Fruit fly (Drosophila melanogaster): ENCODE measurements around the gene EndoGI.

EndoGI gene

DNA sequence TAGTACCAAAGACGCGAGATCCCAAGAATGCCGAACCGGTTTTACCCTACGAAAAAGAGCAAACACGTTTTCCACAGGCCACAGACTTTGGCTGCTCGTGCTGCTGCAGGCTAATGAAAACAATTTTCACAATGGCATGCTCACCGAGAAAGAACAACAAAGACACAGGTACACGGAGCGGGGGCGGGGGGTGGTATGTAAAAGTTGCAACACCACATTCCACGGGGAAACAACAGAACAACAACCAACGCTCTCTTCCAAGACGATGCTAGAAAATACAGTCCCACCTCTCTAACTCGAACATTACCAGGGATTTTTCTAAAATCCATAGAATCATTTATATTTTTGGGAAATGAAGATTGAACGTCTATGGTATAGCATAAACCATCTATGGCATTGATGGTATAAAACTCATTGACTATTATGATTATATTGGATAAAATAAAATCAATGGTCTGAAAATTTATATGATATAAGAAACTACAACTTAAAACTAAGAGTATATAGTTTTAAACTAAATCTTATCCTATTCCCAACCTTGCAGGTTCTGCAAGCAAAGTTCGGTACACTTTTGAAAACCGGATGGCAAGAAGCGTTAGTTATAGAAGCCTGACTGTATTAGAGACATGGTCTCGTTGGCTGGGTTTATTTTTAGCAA is 24.1 kb downstream of the EndoGI start (continued):
- TF ChIP-seq Eip78C (GFP tag) (peak; percentile 67), CG7368 (GFP tag; optimal IDR thresholded peaks at IDR 0.05) (no peak), CG32006 (GFP tag; optimal IDR thresholded peaks at IDR 0.05) (peak; percentile 81), Ets96B (tag; optimal IDR thresholded peaks at IDR 0.05) (peak; percentile 38), Eip93F (GFP tag; optimal IDR thresholded peaks at IDR 0.05) (no peak), CG8119 (GFP tag; IDR thresholded peaks at IDR 0.05) (peak; percentile 62), CG4318 (GFP tag; optimal IDR thresholded peaks at IDR 0.05) (peak; percentile 51), CG6808 (GFP tag; optimal IDR thresholded peaks at IDR 0.05) (peak; percentile 45), Hr38 (GFP tag; optimal IDR thresholded peaks at IDR 0.05) (no peak), lz (GFP tag; optimal IDR thresholded peaks at IDR 0.05) (peak; percentile 9), CG6163 (GFP tag; IDR thresholded peaks at IDR 0.05) (no peak), CG11902 (GFP tag; optimal IDR thresholded peaks at IDR 0.05) (no peak), CG10669 (GFP tag; optimal IDR thresholded peaks at IDR 0.05) (peak; percentile 4), CG8632 (GFP tag; optimal IDR thresholded peaks at IDR 0.05) (no peak), salr (GFP tag; optimal IDR thresholded peaks at IDR 0.05) (peak in 1 of 2 experiments; percentile 46), vri (GFP tag; optimal IDR thresholded peaks at IDR 0.05) (no peak), Smox (GFP tag; optimal IDR thresholded peaks at IDR 0.05) (peak; percentile 15), CG1621 (tag; optimal IDR thresholded peaks at IDR 0.05) (no peak), dac (GFP tag; optimal IDR thresholded peaks at IDR 0.05) (no peak), eg (GFP tag; IDR thresholded peaks at IDR 0.05) (no peak), CG10631 (GFP tag; optimal IDR thresholded peaks at IDR 0.05) (peak; percentile 62), svp (GFP tag) (peak; percentile 44), fd59A (GFP tag; optimal IDR thresholded peaks at IDR 0.05) (peak; percentile 38), CG6854 (GFP tag; optimal IDR thresholded peaks at IDR 0.05) (no peak), Gug (GFP tag; IDR thresholded peaks at IDR 0.05) (no peak; the same call in 1 of the 2 replicates), CG9139 (GFP tag; optimal IDR thresholded peaks at IDR 0.05) (no peak), CG3032 (tag; optimal IDR thresholded peaks at IDR 0.05) (peak; percentile 50), Met (GFP tag; optimal IDR thresholded peaks at IDR 0.05) (peak; percentile 50), ss (GFP tag; optimal IDR thresholded peaks at IDR 0.05) (no peak), CG15336 (GFP tag; IDR thresholded peaks at IDR 0.05) (peak; percentile 40; the same call in 1 of the 2 replicates)

- peak; percentile 24 for TF ChIP-seq Hr39 (GFP tag; optimal IDR thresholded peaks at IDR 0.05)
- TF ChIP-seq cyc (GFP tag; optimal IDR thresholded peaks at IDR 0.05), result peak; percentile 43
- TF ChIP-seq OdsH (GFP tag; optimal IDR thresholded peaks at IDR 0.05), result no peak
- peak; percentile 21; the same call in 1 of the 3 replicates for TF ChIP-seq CG6163 (GFP tag; IDR thresholded peaks at IDR 0.05)
- TF ChIP-seq vri (GFP tag; optimal IDR thresholded peaks at IDR 0.05), result peak; percentile 13
- peak; percentile 1 for TF ChIP-seq CG6854 (GFP tag; optimal IDR thresholded peaks at IDR 0.05)
- no peak for TF ChIP-seq CG8119 (GFP tag; IDR thresholded peaks at IDR 0.05)
- TF ChIP-seq CG8632 (GFP tag; optimal IDR thresholded peaks at IDR 0.05), result no peak
- peak; percentile 5 for TF ChIP-seq Lpt (GFP tag; optimal IDR thresholded peaks at IDR 0.05)
These were observed 24.6 kb downstream of the EndoGI start for dm6 chr2L:16282077-16282471.

DNA sequence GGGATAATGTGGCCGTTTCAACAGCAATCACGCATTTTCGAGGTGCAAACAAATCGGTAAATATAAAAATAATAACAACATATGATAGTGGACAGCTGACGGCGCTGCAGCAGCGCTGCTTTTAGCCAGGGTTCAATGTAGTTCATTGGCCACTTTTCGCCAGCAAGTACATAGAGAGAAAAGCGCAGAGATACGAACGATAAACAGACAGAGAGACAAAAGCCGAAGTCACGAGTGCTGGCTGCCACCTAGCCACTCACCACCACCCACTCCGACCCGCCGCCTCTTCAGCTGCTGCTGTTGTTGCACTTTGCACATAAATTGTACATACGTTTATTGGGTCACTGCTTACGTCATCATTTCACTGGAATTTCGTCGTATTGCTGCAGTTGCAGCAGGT is 25.4 kb downstream of the EndoGI start:
- TF ChIP-seq svp (GFP tag) (peak; percentile 48), fkh (GFP tag; optimal IDR thresholded peaks at IDR 0.05) (peak; percentile 3), CG6163 (GFP tag; IDR thresholded peaks at IDR 0.05) (peak; percentile 20; the same call in 2 of the 3 replicates), Lpt (GFP tag; optimal IDR thresholded peaks at IDR 0.05) (peak; percentile 30), Hr4 (GFP tag; optimal IDR thresholded peaks at IDR 0.05) (no peak)

Data from whole organism, prepupa.